Worm (Caenorhabditis elegans) whole organism, L3 larva: ENCODE data around the gene srw-136.

Experiments
- daf-12 ChIP-seq: fragments of 150-350 bp; optimal IDR thresholded peaks from 2 replicates; lab custom pipeline; 2014; ENCODE audit warnings: missing biosample characterization, missing genetic modification reagents, missing genetic modification characterization
- egl-27 ChIP-seq: sonication (generic microtip); optimal IDR thresholded peaks from 4 replicates; lab custom pipeline; 2017; ENCODE audit warnings: missing biosample characterization, missing genetic modification reagents, missing genetic modification characterization
- fkh-10 ChIP-seq: sonication (generic microtip); optimal IDR thresholded peaks from 2 replicates; lab custom pipeline; 2017; ENCODE audit warnings: missing biosample characterization, missing genetic modification reagents, missing genetic modification characterization
- nhr-23 ChIP-seq: fragments of 150-350 bp; optimal IDR thresholded peaks from 2 replicates; lab custom pipeline; 2014; ENCODE audit warnings: missing biosample characterization, missing genetic modification reagents, missing genetic modification characterization
- nhr-25 ChIP-seq: sonication (generic microtip); optimal IDR thresholded peaks from 2 replicates; lab custom pipeline; 2017; ENCODE audit warnings: missing biosample characterization, missing genetic modification characterization
- pha-4 ChIP-seq: fragments of 150-350 bp; optimal IDR thresholded peaks from 2 replicates; lab custom pipeline; 2014; ENCODE audit warnings: missing biosample characterization, missing genetic modification reagents, missing genetic modification characterization
- pqm-1 ChIP-seq: fragments of 150-350 bp; optimal IDR thresholded peaks from 2 replicates; lab custom pipeline; 2017; ENCODE audit warnings: missing biosample characterization, missing genetic modification characterization, inconsistent platforms
- sea-2 ChIP-seq: fragments of 150-350 bp; sonication (generic microtip); optimal IDR thresholded peaks from 4 replicates; lab custom pipeline; 2014; ENCODE audit warnings: missing biosample characterization, missing genetic modification reagents, missing genetic modification characterization
- unc-62 ChIP-seq: fragments of 150-350 bp; sonication (generic microtip); optimal IDR thresholded peaks from 4 replicates; lab custom pipeline; 2014; ENCODE audit warnings: missing biosample characterization, missing genetic modification reagents, missing genetic modification characterization
- zag-1 ChIP-seq: fragments of 150-350 bp; optimal IDR thresholded peaks from 2 replicates; lab custom pipeline; 2014; ENCODE audit warnings: missing biosample characterization, missing genetic modification characterization

DNA sequence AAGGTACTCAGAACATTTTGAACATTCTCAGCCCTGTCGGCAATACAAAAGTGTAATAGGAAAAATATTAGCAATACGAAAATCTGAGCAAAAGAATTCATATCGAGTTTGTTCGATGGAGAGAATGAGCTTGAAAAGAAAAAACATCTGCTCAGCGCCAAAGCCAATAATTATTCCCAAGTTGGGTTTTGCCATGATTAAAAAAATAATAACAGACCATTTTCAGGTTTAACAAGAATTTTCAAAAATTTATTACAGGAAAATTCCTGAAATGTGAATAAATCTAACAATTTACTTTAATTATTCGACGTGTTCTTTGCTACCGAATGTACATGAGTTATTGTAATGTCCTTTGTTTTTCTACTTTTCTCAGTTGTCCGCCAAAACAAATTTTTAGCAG is 22.0 kb upstream of the srw-136 start, which contains the start of gene irld-38:
- TF ChIP-seq egl-27 (tag; lab: Kevin White, UChicago) = no peak
- no peak for TF ChIP-seq zag-1 (tag; lab: Kevin White, UChicago)
- TF ChIP-seq pha-4 = no peak
- TF ChIP-seq unc-62 (GFP tag; lab: Kevin White, UChicago) = no peak
- TF ChIP-seq pqm-1 (tag; lab: Kevin White, UChicago) = no peak
- no peak for TF ChIP-seq nhr-25 (tag; lab: Kevin White, UChicago)
- TF ChIP-seq daf-12 = no peak
- TF ChIP-seq fkh-10 (GFP tag; lab: Kevin White, UChicago) = no peak
- no peak for TF ChIP-seq nhr-23 (tag; lab: Kevin White, UChicago)
- TF ChIP-seq sea-2 (GFP tag; lab: Kevin White, UChicago) = no peak
